Worm (Caenorhabditis elegans) whole organism, L4 larva: ENCODE measurements around the gene F38A1.11.

ENCODE experiments used
- ZK546.5 ChIP-seq, 2 experiments: sonication (generic microtip); optimal IDR thresholded peaks; 2 replicates each; lab custom pipeline; 2017; ENCODE audit warnings: missing biosample characterization in 2 of 2, missing genetic modification characterization in 2 of 2
- dve-1 ChIP-seq: sonication (generic microtip); optimal IDR thresholded peaks from 2 replicates; lab custom pipeline; 2017; ENCODE audit warnings: antibody characterized with exemption, mild to moderate bottlenecking, missing genetic modification characterization, missing compliant biosample characterization; ENCODE audit not compliant: insufficient read depth

- no peak for TF ChIP-seq ZK546.5 (tag; optimal IDR thresholded peaks at IDR 0.05; lab: Kevin White, UChicago)
- no peak for TF ChIP-seq dve-1 (tag; lab: Kevin White, UChicago)
Observed at ce11 chrIV:1216290-1216689, 30.9 kb upstream of the F38A1.11 start, which contains the start of gene W09G12.9.
